Worm (Caenorhabditis elegans): ENCODE data around the gene ser-1.
A peak's percentile ranks its signal among the peaks of the same experiment; 100 is the strongest.

ser-1 gene

ce11 chrX:16621467-16621866, 41.9 kb downstream of the ser-1 start, which contains the start of gene cpg-19:
cpg-19 (plus strand) TSS chrX:16621807.
- TF ChIP-seq dsc-1 (tag; optimal IDR thresholded peaks at IDR 0.05): no peak
- no peak for TF ChIP-seq zip-4 (GFP tag; optimal IDR thresholded peaks at IDR 0.05)
- TF ChIP-seq sptf-1 (tag; optimal IDR thresholded peaks at IDR 0.05): no peak
- no peak for TF ChIP-seq efl-3 (GFP tag; optimal IDR thresholded peaks at IDR 0.05)
- no peak for TF ChIP-seq grh-1 (GFP tag; IDR thresholded peaks at IDR 0.05)
- no peak for TF ChIP-seq nhr-76 (tag; optimal IDR thresholded peaks at IDR 0.05)
- no peak for TF ChIP-seq alr-1 (tag; optimal IDR thresholded peaks at IDR 0.05; ENCODE audit: borderline replicate concordance)

- TF ChIP-seq efl-1 (optimal IDR thresholded peaks at IDR 0.05) (no peak), efl-1 (GFP tag; optimal IDR thresholded peaks at IDR 0.05 in 1 of 2) (peak in 1 of 2 experiments; percentile 52), ceh-90 (tag; optimal IDR thresholded peaks at IDR 0.05) (no peak)
These were observed 43.7 kb downstream of the ser-1 start for ce11 chrX:16623269-16623668.

ce11 chrX:16625078-16625808, 45.7 kb downstream of the ser-1 start:
- TF ChIP-seq fkh-4 (tag; optimal IDR thresholded peaks at IDR 0.05; ENCODE audit: borderline replicate concordance) (no peak), pag-3 (tag; optimal IDR thresholded peaks at IDR 0.05; ENCODE audit: borderline replicate concordance, insufficient read depth) (no peak), efl-1 (optimal IDR thresholded peaks at IDR 0.05) (no peak), efl-1 (GFP tag; optimal IDR thresholded peaks at IDR 0.05 in 1 of 2) (peak in 1 of 2 experiments; percentile 54), blmp-1 (tag; optimal IDR thresholded peaks at IDR 0.05) (peak; percentile 56), lsy-2 (tag; optimal IDR thresholded peaks at IDR 0.05) (no peak), unc-62 (GFP tag; optimal IDR thresholded peaks at IDR 0.05) (no peak)

- TF ChIP-seq mep-1 (tag; optimal IDR thresholded peaks at IDR 0.05): no peak
- TF ChIP-seq nhr-47 (tag; optimal IDR thresholded peaks at IDR 0.05): no peak
- TF ChIP-seq fkh-10 (GFP tag; optimal IDR thresholded peaks at IDR 0.05): no peak
- TF ChIP-seq ceh-88 (GFP tag; IDR thresholded peaks at IDR 0.05): no peak
- no peak for TF ChIP-seq unc-86 (tag; optimal IDR thresholded peaks at IDR 0.05)
- no peak for TF ChIP-seq lin-39 (tag; optimal IDR thresholded peaks at IDR 0.05)
- TF ChIP-seq dpl-1 (GFP tag; optimal IDR thresholded peaks at IDR 0.05): no peak
- TF ChIP-seq C04F5.9 (tag; optimal IDR thresholded peaks at IDR 0.05): no peak
- TF ChIP-seq efl-1 (optimal IDR thresholded peaks at IDR 0.05): no peak
- no peak for TF ChIP-seq efl-1 (GFP tag; optimal IDR thresholded peaks at IDR 0.05 in 1 of 2)
- no peak for TF ChIP-seq elt-2 (tag; optimal IDR thresholded peaks at IDR 0.05)
- no peak for TF ChIP-seq nhr-84 (tag; optimal IDR thresholded peaks at IDR 0.05)
- no peak for TF ChIP-seq nhr-237 (tag; optimal IDR thresholded peaks at IDR 0.05)
- TF ChIP-seq ces-1 (GFP tag; optimal IDR thresholded peaks at IDR 0.05): no peak
- TF ChIP-seq ceh-90 (tag; optimal IDR thresholded peaks at IDR 0.05): no peak
These were observed 47.3 kb downstream of the ser-1 start for ce11 chrX:16626817-16627216.

- TF ChIP-seq snpc-4 (tag; optimal IDR thresholded peaks at IDR 0.05) (peak; percentile 92), hlh-17 (GFP tag; optimal IDR thresholded peaks at IDR 0.05; ENCODE audit: borderline replicate concordance) (no peak)
These were observed 49.6 kb downstream of the ser-1 start for ce11 chrX:16629168-16629567.

- no peak for TF ChIP-seq elt-2 (tag; optimal IDR thresholded peaks at IDR 0.05)
- TF ChIP-seq pax-3 (tag; optimal IDR thresholded peaks at IDR 0.05): no peak
- no peak for TF ChIP-seq efl-1 (optimal IDR thresholded peaks at IDR 0.05)
- peak in 1 of 2 experiments; percentile 29 for TF ChIP-seq efl-1 (GFP tag; optimal IDR thresholded peaks at IDR 0.05 in 1 of 2)
- TF ChIP-seq blmp-1 (tag; optimal IDR thresholded peaks at IDR 0.05): peak; percentile 85
These were observed 50.2 kb downstream of the ser-1 start for ce11 chrX:16629773-16630172.
